Worm (Caenorhabditis elegans) whole organism, L1 larva: ENCODE data around the gene Y71H2AM.29.

Experiments used
- C34B4.2 ChIP-seq: sonication (generic microtip); optimal IDR thresholded peaks from 2 replicates; lab custom pipeline; 2017; ENCODE audit warnings: mild to moderate bottlenecking, missing genetic modification characterization, missing compliant biosample characterization
- F16B12.6 ChIP-seq: fragments of 150-350 bp; optimal IDR thresholded peaks from 2 replicates; lab custom pipeline; 2014; ENCODE audit warnings: missing biosample characterization, missing genetic modification characterization
- Y116A8C.19 ChIP-seq: sonication (generic microtip); optimal IDR thresholded peaks from 2 replicates; lab custom pipeline; 2016; ENCODE audit warnings: missing compliant biosample characterization, missing genetic modification characterization, borderline replicate concordance
- blmp-1 ChIP-seq: fragments of 150-350 bp; optimal IDR thresholded peaks from 2 replicates; lab custom pipeline; 2014; ENCODE audit warnings: missing biosample characterization, missing genetic modification characterization
- ceh-63 ChIP-seq: fragments of 200-800 bp; sonication (Bioruptor generic); optimal IDR thresholded peaks from 2 replicates; lab custom pipeline; 2018; ENCODE audit warnings: mild to moderate bottlenecking, missing genetic modification characterization, missing compliant biosample characterization
- ceh-82 ChIP-seq, 3 experiments: fragments of 150-350 bp in 1 of 3; sonication (generic microtip) in 2 of 3; optimal IDR thresholded peaks; 2 replicates each; lab custom pipeline; 2014 to 2017; ENCODE audit warnings: missing biosample characterization in 3 of 3, missing genetic modification characterization in 3 of 3
- ceh-88 ChIP-seq: fragments of 200-800 bp; sonication (Bioruptor generic); IDR thresholded peaks from 2 replicates; pipeline ENCODE4 v1.3.6; 2022; ENCODE audit warnings: missing genetic modification characterization, missing compliant biosample characterization
- dpl-1 ChIP-seq, 3 experiments: fragments of 150-350 bp in 2 of 3; sonication (generic microtip) in 1 of 3; optimal IDR thresholded peaks; 2 replicates each; lab custom pipeline; 2014 to 2017; ENCODE audit warnings: missing biosample characterization in 3 of 3, missing genetic modification characterization in 3 of 3, missing genetic modification reagents in 3 of 3
- efl-1 ChIP-seq, 4 experiments: fragments of 150-350 bp; optimal IDR thresholded peaks in 3 of 4; peaks in 1 of 4; 1 replicate in 1 of 4; 2 replicates in 3 of 4; lab custom pipeline; 2014; ENCODE audit warnings: missing biosample characterization in 2 of 4, missing genetic modification characterization in 2 of 4, missing genetic modification reagents in 2 of 4
- egl-13 ChIP-seq: sonication (generic microtip); optimal IDR thresholded peaks from 2 replicates; lab custom pipeline; 2016; ENCODE audit warnings: missing genotype, missing genetic modification reagents, missing genetic modification characterization, missing compliant biosample characterization
- egl-27 ChIP-seq, 2 experiments: fragments of 150-350 bp in 1 of 2; sonication (generic microtip); optimal IDR thresholded peaks; 3 replicates each; lab custom pipeline; 2017 to 2018; ENCODE audit warnings: missing biosample characterization in 2 of 2, missing genetic modification characterization in 2 of 2, missing genetic modification reagents in 2 of 2
- elt-2 ChIP-seq: sonication (generic microtip); optimal IDR thresholded peaks from 2 replicates; lab custom pipeline; 2016; ENCODE audit warnings: missing genetic modification characterization, mild to moderate bottlenecking, inconsistent platforms, missing compliant biosample characterization, missing genetic modification reagents
- elt-3 ChIP-seq, 6 experiments: fragments of 150-350 bp in 1 of 6; sonication (generic microtip); optimal IDR thresholded peaks; 2 replicates each; lab custom pipeline; 2017 to 2018; ENCODE audit warnings: missing biosample characterization in 6 of 6, missing genetic modification characterization in 6 of 6, inconsistent platforms in 1 of 6
- fkh-4 ChIP-seq: sonication (generic microtip); optimal IDR thresholded peaks from 2 replicates; lab custom pipeline; 2016; ENCODE audit warnings: missing compliant biosample characterization, missing genetic modification characterization, borderline replicate concordance
- fkh-8 ChIP-seq: sonication (generic microtip); optimal IDR thresholded peaks from 2 replicates; lab custom pipeline; 2016; ENCODE audit warnings: mild to moderate bottlenecking, missing genetic modification characterization, missing compliant biosample characterization
- grh-1 ChIP-seq: fragments of 200-800 bp; sonication (Bioruptor generic); IDR thresholded peaks from 2 replicates; pipeline ENCODE4 v1.3.6; 2022; ENCODE audit warnings: missing genetic modification reagents, missing genetic modification characterization, missing compliant biosample characterization
- hlh-17 ChIP-seq: fragments of 200-800 bp; sonication (Bioruptor generic); optimal IDR thresholded peaks from 2 replicates; lab custom pipeline; 2018; ENCODE audit warnings: missing genetic modification characterization, mild to moderate bottlenecking, missing compliant biosample characterization, moderate library complexity, borderline replicate concordance
- isw-1 ChIP-seq: fragments of 200-800 bp; sonication (Bioruptor generic); IDR thresholded peaks from 2 replicates; pipeline ENCODE4 v1.3.6; 2022; ENCODE audit warnings: missing genetic modification characterization, missing compliant biosample characterization
- jun-1 ChIP-seq: fragments of 150-350 bp; optimal IDR thresholded peaks from 2 replicates; lab custom pipeline; 2014; ENCODE audit warnings: missing biosample characterization, missing genetic modification reagents, missing genetic modification characterization
- lin-13 ChIP-seq: fragments of 150-350 bp; optimal IDR thresholded peaks from 2 replicates; lab custom pipeline; 2014; ENCODE audit warnings: missing biosample characterization, missing genetic modification reagents, missing genetic modification characterization
- lin-14 ChIP-seq: fragments of 200-800 bp; sonication (Bioruptor generic); optimal IDR thresholded peaks from 2 replicates; lab custom pipeline; 2018; ENCODE audit warnings: mild to moderate bottlenecking, missing genetic modification characterization, moderate library complexity, missing compliant biosample characterization
- lin-35 ChIP-seq, 2 experiments: fragments of 150-350 bp; optimal IDR thresholded peaks; 2 replicates each; lab custom pipeline; 2014; ENCODE audit warnings: missing biosample characterization in 2 of 2, missing genetic modification characterization in 2 of 2, missing genetic modification reagents in 2 of 2
- lin-39 ChIP-seq: fragments of 150-350 bp; optimal IDR thresholded peaks from 2 replicates; lab custom pipeline; 2014; ENCODE audit warnings: missing biosample characterization, missing genetic modification reagents, missing genetic modification characterization
- lsy-2 ChIP-seq, 2 experiments: fragments of 150-350 bp; optimal IDR thresholded peaks; 2 replicates each; lab custom pipeline; 2014; ENCODE audit warnings: missing biosample characterization in 2 of 2, missing genetic modification characterization in 2 of 2
- mef-2 ChIP-seq: fragments of 150-350 bp; optimal IDR thresholded peaks from 2 replicates; lab custom pipeline; 2014; ENCODE audit warnings: missing biosample characterization, missing genetic modification characterization
- mep-1 ChIP-seq: fragments of 150-350 bp; optimal IDR thresholded peaks from 2 replicates; lab custom pipeline; 2014; ENCODE audit warnings: missing biosample characterization, missing genetic modification characterization
- nhr-11 ChIP-seq: fragments of 150-350 bp; optimal IDR thresholded peaks from 2 replicates; lab custom pipeline; 2014; ENCODE audit warnings: missing biosample characterization, missing genetic modification characterization
- nhr-20 ChIP-seq: sonication (generic microtip); optimal IDR thresholded peaks from 2 replicates; lab custom pipeline; 2016; ENCODE audit warnings: mild to moderate bottlenecking, missing genetic modification characterization, missing compliant biosample characterization
- nhr-47 ChIP-seq: sonication (generic microtip); optimal IDR thresholded peaks from 2 replicates; lab custom pipeline; 2016; ENCODE audit warnings: mild to moderate bottlenecking, missing genetic modification characterization, moderate library complexity, missing compliant biosample characterization
- nhr-71 ChIP-seq: sonication (generic microtip); optimal IDR thresholded peaks from 2 replicates; lab custom pipeline; 2016; ENCODE audit warnings: mild to moderate bottlenecking, missing genetic modification characterization, moderate library complexity, missing compliant biosample characterization
- nhr-76 ChIP-seq: sonication (generic microtip); optimal IDR thresholded peaks from 2 replicates; lab custom pipeline; 2017; ENCODE audit warnings: missing biosample characterization, missing genetic modification characterization
- nhr-84 ChIP-seq: sonication (generic microtip); optimal IDR thresholded peaks from 2 replicates; lab custom pipeline; 2017; ENCODE audit warnings: missing biosample characterization, missing genetic modification characterization
- nhr-85 ChIP-seq: sonication (generic microtip); peaks from one replicate; lab custom pipeline; 2016; ENCODE audit warnings: missing genetic modification characterization, inconsistent platforms, missing compliant biosample characterization
- pqm-1 ChIP-seq: sonication (generic microtip); optimal IDR thresholded peaks from 3 replicates; lab custom pipeline; 2017; ENCODE audit warnings: missing biosample characterization, missing genetic modification characterization
- skn-1 ChIP-seq: fragments of 150-350 bp; optimal IDR thresholded peaks from 2 replicates; lab custom pipeline; 2014; ENCODE audit warnings: missing biosample characterization, missing genetic modification characterization
- snpc-4 ChIP-seq: fragments of 150-350 bp; optimal IDR thresholded peaks from 2 replicates; lab custom pipeline; 2014; ENCODE audit warnings: missing biosample characterization, missing genetic modification characterization
- snu-23 ChIP-seq: sonication (generic microtip); optimal IDR thresholded peaks from 2 replicates; lab custom pipeline; 2016; ENCODE audit warnings: missing genetic modification characterization, missing compliant biosample characterization
- sox-4 ChIP-seq: sonication (generic microtip); optimal IDR thresholded peaks from 2 replicates; lab custom pipeline; 2016; ENCODE audit warnings: missing genetic modification characterization, missing compliant biosample characterization
- swsn-7 ChIP-seq: sonication (generic microtip); optimal IDR thresholded peaks from 2 replicates; lab custom pipeline; 2016; ENCODE audit warnings: missing genetic modification characterization, missing compliant biosample characterization
- tbx-2 ChIP-seq: sonication (generic microtip); optimal IDR thresholded peaks from 2 replicates; lab custom pipeline; 2016; ENCODE audit warnings: missing genetic modification characterization, missing compliant biosample characterization
- unc-62 ChIP-seq: fragments of 150-350 bp; optimal IDR thresholded peaks from 2 replicates; lab custom pipeline; 2014; ENCODE audit warnings: missing biosample characterization, missing genetic modification reagents, missing genetic modification characterization
- unc-86 ChIP-seq: sonication (generic microtip); optimal IDR thresholded peaks from 2 replicates; lab custom pipeline; 2016; ENCODE audit warnings: missing genetic modification characterization, missing compliant biosample characterization
- unc-98 ChIP-seq: fragments of 200-800 bp; sonication (Bioruptor generic); IDR thresholded peaks from 2 replicates; pipeline ENCODE4 v1.3.6; 2022; ENCODE audit warnings: missing genetic modification characterization, missing compliant biosample characterization
- xbp-1 ChIP-seq: sonication (generic microtip); optimal IDR thresholded peaks from 2 replicates; lab custom pipeline; 2016; ENCODE audit warnings: missing genetic modification characterization, missing compliant biosample characterization
- zag-1 ChIP-seq: fragments of 150-350 bp; optimal IDR thresholded peaks from 2 replicates; lab custom pipeline; 2014; ENCODE audit warnings: missing biosample characterization, missing genetic modification characterization

The Y71H2AM.29 gene

ce11 chrIII:2800743-2801142 is 31.8 kb upstream of the Y71H2AM.29 start:
- no peak for TF ChIP-seq skn-1 (tag; lab: Kevin White, UChicago)
- TF ChIP-seq grh-1 (GFP tag; lab: Robert Waterston, UW) = no peak
- no peak for TF ChIP-seq egl-13 (tag; lab: Kevin White, UChicago)
- TF ChIP-seq blmp-1 (tag; lab: Kevin White, UChicago) = no peak
- TF ChIP-seq ceh-82 (tag; optimal IDR thresholded peaks at IDR 0.05; lab: Kevin White, UChicago) = no peak
- TF ChIP-seq ceh-63 (GFP tag; lab: Kevin White, UChicago) = no peak
- no peak for TF ChIP-seq efl-1 (optimal IDR thresholded peaks at IDR 0.05; lab: Kevin White, UChicago)
- TF ChIP-seq efl-1 (GFP tag; optimal IDR thresholded peaks at IDR 0.05 in 1 of 2; lab: Kevin White, UChicago) = no peak
- TF ChIP-seq unc-62 (GFP tag; lab: Kevin White, UChicago) = no peak
- no peak for TF ChIP-seq C34B4.2 (tag; lab: Kevin White, UChicago)
- TF ChIP-seq fkh-4 = no peak
- TF ChIP-seq, all 84 proteins: peak for 0

- TF ChIP-seq grh-1 (GFP tag; lab: Robert Waterston, UW) = no peak
- no peak for TF ChIP-seq blmp-1 (tag; lab: Kevin White, UChicago)
- no peak for TF ChIP-seq elt-2 (tag; lab: Kevin White, UChicago)
- no peak for TF ChIP-seq mef-2 (tag; lab: Kevin White, UChicago)
- TF ChIP-seq snu-23 (GFP tag; lab: Kevin White, UChicago) = no peak
- no peak for TF ChIP-seq nhr-20 (tag; lab: Kevin White, UChicago)
- TF ChIP-seq swsn-7 (tag; lab: Kevin White, UChicago) = no peak
- TF ChIP-seq egl-27 (tag; optimal IDR thresholded peaks at IDR 0.05; lab: Kevin White, UChicago) = no peak
- TF ChIP-seq Y116A8C.19 (tag; lab: Kevin White, UChicago) = no peak
- no peak for TF ChIP-seq unc-98
- no peak for TF ChIP-seq zag-1
- no peak for TF ChIP-seq sox-4
- TF ChIP-seq jun-1 = no peak
- TF ChIP-seq lin-14 (GFP tag; lab: Kevin White, UChicago) = no peak
- no peak for TF ChIP-seq xbp-1 (tag; lab: Kevin White, UChicago)
- TF ChIP-seq nhr-11 (tag; lab: Kevin White, UChicago) = no peak
- TF ChIP-seq hlh-17 = no peak
- no peak for TF ChIP-seq ceh-88 (GFP tag; lab: Robert Waterston, UW)
Observed at ce11 chrIII:2801800-2802515, 30.6 kb upstream of the Y71H2AM.29 start, which contains the start of the genes twk-45 and Y71H2AM.25. Gene twk-45, minus strand, starts transcription at chrIII:2801900. Gene Y71H2AM.25, plus strand, starts transcription at chrIII:2802465.

- TF ChIP-seq nhr-47 (tag; lab: Kevin White, UChicago) (peak; percentile 44), sox-4 (no peak), efl-1 (optimal IDR thresholded peaks at IDR 0.05; lab: Kevin White, UChicago) (peak; percentile 80), efl-1 (GFP tag; optimal IDR thresholded peaks at IDR 0.05 in 1 of 2; lab: Kevin White, UChicago) (peak; percentile 78 to 98), elt-3 (tag; optimal IDR thresholded peaks at IDR 0.05; lab: Kevin White, UChicago) (peak in 2 of 6 experiments; percentile 19 to 70), nhr-84 (tag; lab: Kevin White, UChicago) (no peak), snu-23 (GFP tag; lab: Kevin White, UChicago) (peak; percentile 87), swsn-7 (tag; lab: Kevin White, UChicago) (peak; percentile 55), jun-1 (peak; percentile 33), ceh-82 (tag; optimal IDR thresholded peaks at IDR 0.05; lab: Kevin White, UChicago) (peak in 2 of 3 experiments; percentile 36 to 41), pqm-1 (tag; lab: Kevin White, UChicago) (no peak), xbp-1 (tag; lab: Kevin White, UChicago) (peak; percentile 46), skn-1 (tag; lab: Kevin White, UChicago) (peak; percentile 14), isw-1 (GFP tag; lab: Robert Waterston, UW) (no peak), F16B12.6 (peak; percentile 54), fkh-8 (no peak), mep-1 (tag; lab: Kevin White, UChicago) (peak; percentile 86), nhr-85 (tag; lab: Kevin White, UChicago) (peak; percentile 78), nhr-20 (tag; lab: Kevin White, UChicago) (peak; percentile 68), blmp-1 (tag; lab: Kevin White, UChicago) (peak; percentile 61), lin-13 (GFP tag; lab: Kevin White, UChicago) (peak; percentile 72), unc-86 (tag; lab: Kevin White, UChicago) (no peak), dpl-1 (GFP tag; optimal IDR thresholded peaks at IDR 0.05; lab: Kevin White, UChicago) (peak; percentile 65 to 78 (median 77)), lin-39 (tag; lab: Kevin White, UChicago) (peak; percentile 41), lsy-2 (tag; optimal IDR thresholded peaks at IDR 0.05; lab: Kevin White, UChicago) (peak; percentile 76 to 79), tbx-2 (tag; lab: Kevin White, UChicago) (peak; percentile 48), snpc-4 (tag; lab: Kevin White, UChicago) (peak; percentile 48), C34B4.2 (tag; lab: Kevin White, UChicago) (no peak), lin-35 (GFP tag; optimal IDR thresholded peaks at IDR 0.05; lab: Kevin White, UChicago) (peak; percentile 79 to 80), nhr-76 (tag; lab: Kevin White, UChicago) (no peak), grh-1 (GFP tag; lab: Robert Waterston, UW) (peak; percentile 36; the same call in 1 of the 2 replicates), nhr-71 (peak; percentile 68)
Observed at ce11 chrIII:2804461-2804860, 28.1 kb upstream of the Y71H2AM.29 start.
